Worm (Caenorhabditis elegans): ENCODE data around the gene nft-1.

Gene nft-1

ce11 chrIII:11946062-11946749, 22.5 kb downstream of the nft-1 start:
- TF ChIP-seq hmg-1.2 (GFP tag; IDR thresholded peaks at IDR 0.05) = no peak
- peak; percentile 5 for TF ChIP-seq F52B5.7 (tag; optimal IDR thresholded peaks at IDR 0.05)
- TF ChIP-seq sptf-2 (GFP tag; optimal IDR thresholded peaks at IDR 0.05) = no peak
- TF ChIP-seq lir-1 (GFP tag; conservative IDR thresholded peaks at IDR 0.05) = peak; percentile 89
- TF ChIP-seq dpl-1 (GFP tag; optimal IDR thresholded peaks at IDR 0.05) = peak; percentile 31
- TF ChIP-seq die-1 (tag; optimal IDR thresholded peaks at IDR 0.05) = no peak
- peak; percentile 72 for TF ChIP-seq madf-6 (GFP tag; IDR thresholded peaks at IDR 0.05)
- peak; percentile 82 for TF ChIP-seq rcor-1 (GFP tag; IDR thresholded peaks at IDR 0.05)
- peak; percentile 6 for TF ChIP-seq gei-17 (GFP tag; optimal IDR thresholded peaks at IDR 0.05)
- TF ChIP-seq F37B4.10 (GFP tag; IDR thresholded peaks at IDR 0.05) = no peak
- TF ChIP-seq lsl-1 (GFP tag; optimal IDR thresholded peaks at IDR 0.05) = peak; percentile 49
- no peak for TF ChIP-seq lin-26 (GFP tag; IDR thresholded peaks at IDR 0.05)
- TF ChIP-seq hmg-20 (GFP tag; IDR thresholded peaks at IDR 0.05) = peak; percentile 58; the same call in 1 of the 2 replicates
- TF ChIP-seq rec-8 (tag; optimal IDR thresholded peaks at IDR 0.05) = peak in 1 of 2 experiments; percentile 71
- TF ChIP-seq B0019.2 (GFP tag; conservative IDR thresholded peaks at IDR 0.05) = 0 out of 2 replicates have a peak, but pooled peaks have one; percentile 43
- TF ChIP-seq bed-1 (GFP tag; IDR thresholded peaks at IDR 0.05) = no peak
- no peak; the same call in 1 of the 2 replicates for TF ChIP-seq ztf-25 (GFP tag; IDR thresholded peaks at IDR 0.05)
- peak; percentile 66 for TF ChIP-seq F33H1.4 (GFP tag; IDR thresholded peaks at IDR 0.05)
- peak; percentile 67; the same call in 1 of the 2 replicates for TF ChIP-seq dox-1 (GFP tag; IDR thresholded peaks at IDR 0.05)
- no peak for TF ChIP-seq pha-4 (tag; optimal IDR thresholded peaks at IDR 0.05)
- TF ChIP-seq ekl-4 (GFP tag; IDR thresholded peaks at IDR 0.05) = peak; percentile 41; the same call in 1 of the 2 replicates
- TF ChIP-seq ccch-3 (GFP tag; optimal IDR thresholded peaks at IDR 0.05) = peak; percentile 77
- no peak for TF ChIP-seq attf-3 (GFP tag; conservative IDR thresholded peaks at IDR 0.05)
- peak; percentile 57; the same call in 1 of the 2 replicates for TF ChIP-seq ceh-100 (GFP tag; IDR thresholded peaks at IDR 0.05)
- peak; percentile 74 for TF ChIP-seq zim-3 (tag; optimal IDR thresholded peaks at IDR 0.05)
- TF ChIP-seq C17E4.6 (GFP tag; IDR thresholded peaks at IDR 0.05) = no peak
- TF ChIP-seq ztf-18 (tag; optimal IDR thresholded peaks at IDR 0.05) = peak; percentile 0
- TF ChIP-seq tbx-9 (tag; optimal IDR thresholded peaks at IDR 0.05; ENCODE audit: borderline replicate concordance) = no peak
- no peak for TF ChIP-seq somi-1 (GFP tag; optimal IDR thresholded peaks at IDR 0.05)
- TF ChIP-seq zfh-2 (GFP tag; conservative IDR thresholded peaks at IDR 0.05) = peak; percentile 58; the same call in 1 of the 2 replicates
- TF ChIP-seq pbrm-1 (GFP tag; IDR thresholded peaks at IDR 0.05) = peak; percentile 72
- TF ChIP-seq egl-44 (GFP tag; IDR thresholded peaks at IDR 0.05) = no peak
- peak; percentile 79 for TF ChIP-seq athp-1 (tag; optimal IDR thresholded peaks at IDR 0.05)
- no peak for TF ChIP-seq sea-2 (GFP tag; IDR thresholded peaks at IDR 0.05)
- TF ChIP-seq hrde-1 (tag; optimal IDR thresholded peaks at IDR 0.05; ENCODE audit: borderline replicate concordance) = peak; percentile 47
- peak; percentile 37 for TF ChIP-seq xnd-1 (tag; optimal IDR thresholded peaks at IDR 0.05)
- no peak for TF ChIP-seq nhr-179 (tag; optimal IDR thresholded peaks at IDR 0.05)
- peak; percentile 77 for TF ChIP-seq ceh-27 (GFP tag; optimal IDR thresholded peaks at IDR 0.05)
- TF ChIP-seq ztf-6 (GFP tag; IDR thresholded peaks at IDR 0.05) = 0 out of 2 replicates have a peak, but pooled peaks have one; percentile 46
- no peak for TF ChIP-seq Y56A3A.18 (GFP tag; IDR thresholded peaks at IDR 0.05)
- no peak for TF ChIP-seq mel-28 (tag; optimal IDR thresholded peaks at IDR 0.05; ENCODE audit: borderline replicate concordance)
- TF ChIP-seq attf-5 (GFP tag; optimal IDR thresholded peaks at IDR 0.05) = no peak
- peak; percentile 43 for TF ChIP-seq akir-1 (GFP tag; optimal IDR thresholded peaks at IDR 0.05)
- no peak for TF ChIP-seq Y53G8AR.9 (GFP tag; conservative IDR thresholded peaks at IDR 0.05)
- TF ChIP-seq efl-1 (GFP tag; optimal IDR thresholded peaks at IDR 0.05) = peak; percentile 12
- peak; percentile 51 for TF ChIP-seq madf-10 (tag; optimal IDR thresholded peaks at IDR 0.05)
- no peak for TF ChIP-seq hlh-12 (tag; optimal IDR thresholded peaks at IDR 0.05)
